Fruit fly (Drosophila melanogaster) Kc167 (cell line): ENCODE measurements around the gene p115.

ENCODE experiments used
- Myc ChIP-seq: fragments of >200 bp; optimal IDR thresholded peaks from 2 replicates; lab custom pipeline; 2017; ENCODE audit warnings: missing external identifiers
- insv ChIP-seq: fragments of >200 bp; optimal IDR thresholded peaks from 3 replicates; lab custom pipeline; 2018; ENCODE audit warnings: missing external identifiers

- TF ChIP-seq insv (lab: Kevin White, UChicago) (no peak), Myc (lab: Kevin White, UChicago) (no peak)
Measured at dm6 chrX:7891596-7892538, 2.0 kb upstream of the p115 start, which contains the start of gene Nek2.
